Fruit fly (Drosophila melanogaster) whole organism, embryonic: ENCODE results near the gene dysc.

Experiments
- Aef1 ChIP-seq: fragments of 200-800 bp; sonication (Bioruptor generic); IDR thresholded peaks from 3 replicates; pipeline ENCODE4 v1.3.6; 2022; ENCODE audit warnings: missing biosample characterization, missing genetic modification characterization
- Atf-2 ChIP-seq: fragments of 200-800 bp; sonication (Bioruptor generic); optimal IDR thresholded peaks from 2 replicates; lab custom pipeline; 2016; ENCODE audit warnings: missing biosample characterization, missing genetic modification characterization
- CG11398 ChIP-seq: fragments of 200-800 bp; sonication (Bioruptor generic); optimal IDR thresholded peaks from 2 replicates; lab custom pipeline; 2016; ENCODE audit warnings: missing biosample characterization, missing genetic modification characterization
- CG12219 ChIP-seq: fragments of 200-800 bp; sonication (Bioruptor generic); optimal IDR thresholded peaks from 3 replicates; lab custom pipeline; 2018; ENCODE audit warnings: missing biosample characterization, mild to moderate bottlenecking, missing genetic modification characterization
- CG12659 ChIP-seq: fragments of 200-800 bp; sonication (Bioruptor generic); optimal IDR thresholded peaks from 3 replicates; lab custom pipeline; 2017; ENCODE audit warnings: mild to moderate bottlenecking, missing biosample characterization, missing genetic modification reagents, missing genetic modification characterization
- CG12744 ChIP-seq: fragments of 200-800 bp; sonication (Bioruptor generic); optimal IDR thresholded peaks from 2 replicates; lab custom pipeline; 2016; ENCODE audit warnings: missing biosample characterization, missing genetic modification characterization
- CG14014 ChIP-seq: fragments of 200-800 bp; sonication (Bioruptor generic); IDR thresholded peaks from 2 replicates; pipeline ENCODE4 v1.3.6; 2022; ENCODE audit warnings: missing biosample characterization, missing genetic modification characterization
- CG14710 ChIP-seq: fragments of 200-800 bp; sonication (Bioruptor generic); optimal IDR thresholded peaks from 3 replicates; lab custom pipeline; 2019; ENCODE audit warnings: missing biosample characterization, mild to moderate bottlenecking, missing genetic modification characterization, moderate library complexity
- CG15011 ChIP-seq: fragments of 200-800 bp; sonication (Bioruptor generic); optimal IDR thresholded peaks from 3 replicates; lab custom pipeline; 2018; ENCODE audit warnings: missing biosample characterization, mild to moderate bottlenecking, missing genetic modification characterization
- CG17186 ChIP-seq: fragments of 200-800 bp; sonication (Bioruptor generic); optimal IDR thresholded peaks from 3 replicates; lab custom pipeline; 2017; ENCODE audit warnings: missing biosample characterization, missing genetic modification reagents, missing genetic modification characterization
- CG2712 ChIP-seq: fragments of 200-800 bp; optimal IDR thresholded peaks from 3 replicates; lab custom pipeline; 2019; ENCODE audit warnings: missing biosample characterization, mild to moderate bottlenecking, missing genetic modification characterization, moderate library complexity
- CG2889 ChIP-seq: fragments of 200-800 bp; sonication (Bioruptor generic); IDR thresholded peaks from 3 replicates; pipeline ENCODE4 v1.3.6; 2022; ENCODE audit warnings: missing biosample characterization, missing genetic modification characterization
- CG30020 ChIP-seq: fragments of 200-800 bp; optimal IDR thresholded peaks from 2 replicates; lab custom pipeline; 2019; ENCODE audit warnings: missing biosample characterization, mild to moderate bottlenecking, missing genetic modification characterization, moderate library complexity
- CG31224 ChIP-seq: fragments of 200-800 bp; sonication (Bioruptor generic); IDR thresholded peaks from 2 replicates; pipeline ENCODE4 v1.3.6; 2022; ENCODE audit warnings: missing biosample characterization, missing genetic modification characterization
- CG3281 ChIP-seq: fragments of 200-800 bp; sonication (Bioruptor generic); optimal IDR thresholded peaks from 3 replicates; lab custom pipeline; 2017; ENCODE audit warnings: missing biosample characterization, mild to moderate bottlenecking, missing genetic modification characterization
- CG6272 ChIP-seq: fragments of 200-800 bp; sonication (Bioruptor generic); IDR thresholded peaks from 2 replicates; pipeline ENCODE4 v1.3.6; 2022; ENCODE audit warnings: missing biosample characterization, missing genetic modification characterization
- CG6854 ChIP-seq: fragments of 200-800 bp; sonication (Bioruptor generic); optimal IDR thresholded peaks from 3 replicates; lab custom pipeline; 2017; ENCODE audit warnings: missing biosample characterization, mild to moderate bottlenecking, missing genetic modification characterization
- CG7271 ChIP-seq: fragments of 200-800 bp; sonication (Bioruptor generic); optimal IDR thresholded peaks from 2 replicates; lab custom pipeline; 2018; ENCODE audit warnings: missing biosample characterization, mild to moderate bottlenecking, missing genetic modification characterization, moderate library complexity
- CG7963 ChIP-seq: fragments of 200-800 bp; sonication (Bioruptor generic); IDR thresholded peaks from 3 replicates; pipeline ENCODE4 v1.3.6; 2022; ENCODE audit warnings: missing biosample characterization, missing genetic modification characterization; ENCODE audit not compliant: partially characterized antibody
- Eip74EF ChIP-seq, 2 experiments: fragments of 200-800 bp in 1 of 2; fragments of >200 bp in 1 of 2; sonication (Bioruptor generic) in 1 of 2; optimal IDR thresholded peaks; 2 replicates each; lab custom pipeline; 2017 to 2019; ENCODE audit warnings: missing biosample characterization in 2 of 2, missing genetic modification characterization in 2 of 2, mild to moderate bottlenecking in 1 of 2, moderate library complexity in 1 of 2
- Elba2 ChIP-seq: fragments of 200-800 bp; sonication (Bioruptor generic); optimal IDR thresholded peaks from 3 replicates; lab custom pipeline; 2016; ENCODE audit warnings: missing biosample characterization, missing genetic modification characterization
- Ets65A ChIP-seq: fragments of 200-800 bp; sonication (Bioruptor generic); peaks from one replicate; lab custom pipeline; 2016; ENCODE audit warnings: missing biosample characterization, missing genetic modification characterization
- Mad ChIP-seq: fragments of 200-800 bp; sonication (Bioruptor generic); optimal IDR thresholded peaks from 2 replicates; lab custom pipeline; 2016; ENCODE audit warnings: missing biosample characterization, missing genetic modification characterization
- Max ChIP-seq: fragments of 200-800 bp; sonication (Bioruptor generic); optimal IDR thresholded peaks from 2 replicates; lab custom pipeline; 2016; ENCODE audit warnings: missing biosample characterization, mild to moderate bottlenecking, missing genetic modification characterization
- NC2α ChIP-seq: fragments of 200-800 bp; sonication (Bioruptor generic); optimal IDR thresholded peaks from 2 replicates; lab custom pipeline; 2016; ENCODE audit warnings: missing biosample characterization, missing genetic modification characterization
- NfI ChIP-seq: fragments of 200-800 bp; sonication (Bioruptor generic); optimal IDR thresholded peaks from 3 replicates; lab custom pipeline; 2018; ENCODE audit warnings: missing biosample characterization, mild to moderate bottlenecking, missing genetic modification characterization, moderate library complexity
- Rx ChIP-seq: fragments of 200-800 bp; sonication (Bioruptor generic); IDR thresholded peaks from 2 replicates; pipeline ENCODE4 v1.3.6; 2022; ENCODE audit warnings: missing biosample characterization, missing genetic modification characterization
- bigmax ChIP-seq: fragments of 200-800 bp; sonication (Bioruptor generic); optimal IDR thresholded peaks from 2 replicates; lab custom pipeline; 2018; ENCODE audit warnings: missing biosample characterization, mild to moderate bottlenecking, missing genetic modification characterization
- bsh ChIP-seq, 2 experiments: fragments of 200-800 bp; sonication (Bioruptor generic); optimal IDR thresholded peaks; 2 replicates each; lab custom pipeline; 2017 to 2018; ENCODE audit warnings: mild to moderate bottlenecking in 2 of 2, missing biosample characterization in 2 of 2, missing genetic modification characterization in 2 of 2, moderate library complexity in 1 of 2
- btn ChIP-seq: fragments of 200-800 bp; sonication (Bioruptor generic); optimal IDR thresholded peaks from 2 replicates; lab custom pipeline; 2016; ENCODE audit warnings: missing biosample characterization, missing genetic modification characterization
- chif ChIP-seq, 2 experiments: fragments of 200-800 bp; sonication (Bioruptor generic); optimal IDR thresholded peaks; 3 replicates each; lab custom pipeline; 2016; ENCODE audit warnings: missing biosample characterization in 2 of 2, missing genetic modification characterization in 2 of 2
- chinmo ChIP-seq: fragments of 200-800 bp; sonication (Bioruptor generic); IDR thresholded peaks from 4 replicates; pipeline ENCODE4 v1.3.6; 2022; ENCODE audit warnings: missing biosample characterization, missing genetic modification characterization; ENCODE audit not compliant: partially characterized antibody
- dmrt11E ChIP-seq: fragments of 200-800 bp; sonication (Bioruptor generic); optimal IDR thresholded peaks from 3 replicates; lab custom pipeline; 2018; ENCODE audit warnings: missing biosample characterization, mild to moderate bottlenecking, missing genetic modification characterization, moderate library complexity
- gro ChIP-seq: fragments of 200-800 bp; sonication (Bioruptor generic); optimal IDR thresholded peaks from 2 replicates; lab custom pipeline; 2016; ENCODE audit warnings: missing biosample characterization, missing genetic modification characterization
- gsb ChIP-seq: fragments of 200-800 bp; sonication (Bioruptor generic); IDR thresholded peaks from 2 replicates; pipeline ENCODE4 v1.3.6; 2022; ENCODE audit warnings: missing biosample characterization, missing genetic modification characterization
- ind ChIP-seq: fragments of 200-800 bp; sonication (Bioruptor generic); optimal IDR thresholded peaks from 3 replicates; lab custom pipeline; 2016; ENCODE audit warnings: missing biosample characterization, missing genetic modification characterization
- inv ChIP-seq: fragments of 200-800 bp; sonication (Bioruptor generic); IDR thresholded peaks from 2 replicates; pipeline ENCODE4 v1.3.6; 2022; ENCODE audit warnings: missing biosample characterization, missing genetic modification characterization; ENCODE audit not compliant: partially characterized antibody
- phol ChIP-seq: fragments of 200-800 bp; sonication (Bioruptor generic); optimal IDR thresholded peaks from 3 replicates; lab custom pipeline; 2018; ENCODE audit warnings: missing biosample characterization, mild to moderate bottlenecking, missing genetic modification characterization, moderate library complexity
- pzg ChIP-seq: fragments of 200-800 bp; sonication (Bioruptor generic); optimal IDR thresholded peaks from 3 replicates; lab custom pipeline; 2018; ENCODE audit warnings: missing biosample characterization, mild to moderate bottlenecking, missing genetic modification characterization, moderate library complexity
- repo ChIP-seq: fragments of 200-800 bp; sonication (Bioruptor generic); optimal IDR thresholded peaks from 2 replicates; lab custom pipeline; 2016; ENCODE audit warnings: missing biosample characterization, missing genetic modification characterization
- sc ChIP-seq, 3 experiments: fragments of >200 bp in 2 of 3; fragments of 200-800 bp in 1 of 3; sonication (Bioruptor generic) in 1 of 3; optimal IDR thresholded peaks; 2 replicates in 2 of 3; 3 replicates in 1 of 3; lab custom pipeline; 2017; ENCODE audit warnings: mild to moderate bottlenecking in 1 of 3, missing biosample characterization in 1 of 3, missing genetic modification characterization in 1 of 3, missing genetic modification reagents in 1 of 3
- sd ChIP-seq: fragments of 200-800 bp; sonication (Bioruptor generic); optimal IDR thresholded peaks from 3 replicates; lab custom pipeline; 2018; ENCODE audit warnings: missing biosample characterization, mild to moderate bottlenecking, missing genetic modification characterization, moderate library complexity
- seq ChIP-seq: fragments of 200-800 bp; sonication (Bioruptor generic); IDR thresholded peaks from 2 replicates; pipeline ENCODE4 v1.3.6; 2022; ENCODE audit warnings: missing biosample characterization, missing genetic modification characterization
- slou ChIP-seq: fragments of 200-800 bp; sonication (Bioruptor generic); optimal IDR thresholded peaks from 3 replicates; lab custom pipeline; 2016; ENCODE audit warnings: missing biosample characterization, missing genetic modification characterization
- tup ChIP-seq: fragments of 200-800 bp; sonication (Bioruptor generic); optimal IDR thresholded peaks from 2 replicates; lab custom pipeline; 2016; ENCODE audit warnings: missing biosample characterization, mild to moderate bottlenecking, missing genetic modification characterization, moderate library complexity
- unpg ChIP-seq: fragments of 200-800 bp; sonication (Bioruptor generic); optimal IDR thresholded peaks from 3 replicates; lab custom pipeline; 2018; ENCODE audit warnings: missing biosample characterization, mild to moderate bottlenecking, missing genetic modification characterization, moderate library complexity
- vvl ChIP-seq: fragments of 200-800 bp; sonication (Bioruptor generic); IDR thresholded peaks from 2 replicates; pipeline ENCODE4 v1.3.6; 2022; ENCODE audit warnings: missing biosample characterization, missing genetic modification characterization
- yki ChIP-seq: fragments of >200 bp; optimal IDR thresholded peaks from 3 replicates; lab custom pipeline; 2018
- z ChIP-seq: fragments of 200-800 bp; sonication (Bioruptor generic); IDR thresholded peaks from 3 replicates; pipeline ENCODE4 v1.3.6; 2022; ENCODE audit warnings: missing biosample characterization, missing genetic modification characterization
- zen ChIP-seq: fragments of 200-800 bp; sonication (Bioruptor generic); optimal IDR thresholded peaks from 3 replicates; lab custom pipeline; 2018; ENCODE audit warnings: missing biosample characterization, mild to moderate bottlenecking, missing genetic modification characterization, moderate library complexity

The dysc gene

DNA sequence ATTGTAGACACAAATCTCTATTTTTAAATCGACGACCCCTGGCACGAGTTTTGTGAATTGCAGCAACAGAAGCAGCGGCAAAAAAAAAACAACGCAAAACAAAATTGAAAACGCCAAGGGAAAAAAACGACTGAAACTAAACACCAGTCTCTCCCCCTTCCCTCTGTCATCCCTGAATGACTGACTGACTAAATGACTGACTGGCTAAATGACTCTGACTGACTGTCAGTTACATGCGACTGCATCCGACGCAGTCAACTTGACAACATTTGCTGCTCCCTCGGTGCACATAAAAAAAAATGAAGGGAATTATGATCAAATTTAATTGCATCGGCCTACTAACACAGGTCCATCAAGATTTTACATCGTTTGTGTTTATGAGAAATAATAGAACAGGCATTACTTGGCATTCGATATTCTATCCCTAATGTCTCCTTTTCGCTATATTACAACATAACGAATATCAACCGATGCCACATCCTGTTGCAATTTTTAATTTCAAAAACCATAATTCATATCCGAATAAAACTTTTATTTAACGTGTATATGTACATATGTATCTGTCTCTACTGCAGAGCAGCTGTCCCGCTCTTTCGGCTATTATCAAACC lies 14.7 kb upstream of the dysc start (continued):
- TF ChIP-seq Ets65A (GFP tag; lab: Kevin White, UChicago) (peak; percentile 31), CG15011 (no peak), btn (GFP tag; lab: Kevin White, UChicago) (peak; percentile 2), dmrt11E (peak; percentile 9), Mad (GFP tag; lab: Kevin White, UChicago) (no peak), CG7963 (GFP tag; lab: Robert Waterston, UW) (no peak), CG2712 (peak; percentile 15), CG12219 (GFP tag; lab: Kevin White, UChicago) (no peak), CG14710 (peak; percentile 22), z (no peak), pzg (no peak), NC2α (no peak), gsb (GFP tag; lab: Robert Waterston, UW) (no peak), NfI (GFP tag; lab: Kevin White, UChicago) (peak; percentile 5), CG6272 (GFP tag; lab: Robert Waterston, UW) (no peak), bigmax (no peak), unpg (peak; percentile 40), CG12744 (GFP tag; lab: Kevin White, UChicago) (no peak), phol (tag; lab: Kevin White, UChicago) (peak; percentile 63), ind (GFP tag; lab: Kevin White, UChicago) (peak; percentile 24), CG11398 (GFP tag; lab: Kevin White, UChicago) (no peak), gro (no peak), CG30020 (tag; lab: Kevin White, UChicago) (no peak), sd (tag; lab: Kevin White, UChicago) (no peak), Elba2 (no peak), yki (lab: Kevin White, UChicago) (no peak), Atf-2 (GFP tag; lab: Kevin White, UChicago) (no peak), CG3281 (no peak), repo (GFP tag; lab: Kevin White, UChicago) (no peak), Rx (GFP tag; lab: Robert Waterston, UW) (no peak), bsh (GFP tag; optimal IDR thresholded peaks at IDR 0.05; lab: Kevin White, UChicago) (peak; percentile 14 to 50), CG12659 (GFP tag; lab: Kevin White, UChicago) (no peak), Eip74EF (GFP tag; optimal IDR thresholded peaks at IDR 0.05; lab: Kevin White, UChicago) (peak in 1 of 2 experiments; percentile 60), chif (GFP tag; optimal IDR thresholded peaks at IDR 0.05; lab: Kevin White, UChicago) (peak in 1 of 2 experiments; percentile 6), CG6854 (GFP tag; lab: Kevin White, UChicago) (no peak), slou (GFP tag; lab: Kevin White, UChicago) (no peak), Max (GFP tag; lab: Kevin White, UChicago) (no peak), vvl (no peak), zen (tag; lab: Kevin White, UChicago) (no peak), CG31224 (GFP tag; lab: Robert Waterston, UW) (no peak), CG14014 (GFP tag; lab: Robert Waterston, UW) (no peak), CG2889 (GFP tag; lab: Robert Waterston, UW) (no peak), Aef1 (GFP tag; lab: Robert Waterston, UW) (no peak), seq (GFP tag; lab: Robert Waterston, UW) (no peak), inv (GFP tag; lab: Robert Waterston, UW) (no peak), CG17186 (no peak), sc (optimal IDR thresholded peaks at IDR 0.05; lab: Kevin White, UChicago) (no peak), sc (GFP tag; optimal IDR thresholded peaks at IDR 0.05; lab: Kevin White, UChicago) (no peak), tup (GFP tag; lab: Kevin White, UChicago) (no peak), CG7271 (no peak), chinmo (no peak)
